Worm (Caenorhabditis elegans) whole organism, L2 larva: ENCODE data around the gene csn-1.

ENCODE experiments used
- ZK546.5 ChIP-seq: sonication (generic microtip); optimal IDR thresholded peaks from 2 replicates; lab custom pipeline; 2017; ENCODE audit warnings: missing biosample characterization, missing genetic modification characterization
- alr-1 ChIP-seq: fragments of 150-350 bp; optimal IDR thresholded peaks from 2 replicates; lab custom pipeline; 2014; ENCODE audit warnings: missing biosample characterization, missing genetic modification characterization
- ama-1 ChIP-seq: fragments of 150-350 bp; optimal IDR thresholded peaks from 2 replicates; lab custom pipeline; 2018; ENCODE audit warnings: inconsistent platforms
- elt-1 ChIP-seq: fragments of 150-350 bp; optimal IDR thresholded peaks from 2 replicates; lab custom pipeline; 2014; ENCODE audit warnings: missing biosample characterization, missing genetic modification characterization
- lsy-2 ChIP-seq, 2 experiments: fragments of 150-350 bp in 1 of 2; sonication (generic microtip) in 1 of 2; optimal IDR thresholded peaks; 2 replicates each; lab custom pipeline; 2014 to 2017; ENCODE audit warnings: missing biosample characterization in 2 of 2, missing genetic modification characterization in 2 of 2
- nhr-11 ChIP-seq: fragments of 150-350 bp; optimal IDR thresholded peaks from 2 replicates; lab custom pipeline; 2014; ENCODE audit warnings: missing biosample characterization, missing genetic modification characterization
- nhr-237 ChIP-seq: fragments of 150-350 bp; optimal IDR thresholded peaks from 2 replicates; lab custom pipeline; 2014; ENCODE audit warnings: missing biosample characterization, missing genetic modification characterization
- snpc-4 ChIP-seq: fragments of 150-350 bp; optimal IDR thresholded peaks from 2 replicates; lab custom pipeline; 2014; ENCODE audit warnings: missing biosample characterization, missing genetic modification characterization
- unc-62 ChIP-seq: fragments of 150-350 bp; optimal IDR thresholded peaks from 2 replicates; lab custom pipeline; 2014; ENCODE audit warnings: missing biosample characterization, missing genetic modification reagents, missing genetic modification characterization

DNA sequence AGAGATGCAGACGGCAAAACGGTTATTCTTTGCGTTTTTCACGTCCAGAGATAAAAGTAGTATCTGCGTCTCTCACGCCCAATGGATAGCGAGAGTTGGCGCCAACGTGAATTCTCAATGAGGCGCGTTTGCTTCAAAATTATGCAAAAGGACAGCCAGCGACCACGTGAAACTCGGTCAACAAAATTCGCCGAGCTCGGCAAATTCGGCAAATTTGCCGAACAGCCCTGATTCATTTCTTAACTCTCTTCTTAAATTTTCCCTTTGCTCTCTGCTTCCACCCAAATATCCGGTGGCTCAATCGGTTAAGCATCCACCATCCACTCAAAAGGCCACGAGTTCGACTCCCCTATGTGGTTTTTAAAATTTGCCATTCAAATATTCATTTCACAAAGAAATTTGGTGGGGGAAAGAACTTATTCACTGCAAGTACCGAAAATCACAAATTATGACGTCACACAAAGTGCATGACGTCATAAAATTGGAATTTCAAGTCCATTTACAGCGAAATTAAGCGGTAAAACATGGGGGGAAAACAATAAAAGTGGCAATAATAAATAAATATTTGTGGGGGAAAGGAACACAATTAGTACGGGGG is 25.0 kb downstream of the csn-1 start:
- TF ChIP-seq nhr-11 (tag; lab: Kevin White, UChicago) = no peak
- TF ChIP-seq snpc-4 (tag; lab: Kevin White, UChicago) = no peak
- TF ChIP-seq ama-1 (lab: Kevin White, UChicago) = no peak
- no peak for TF ChIP-seq lsy-2 (tag; optimal IDR thresholded peaks at IDR 0.05; lab: Kevin White, UChicago)
- TF ChIP-seq alr-1 (tag; lab: Kevin White, UChicago) = no peak
- TF ChIP-seq elt-1 = no peak
- TF ChIP-seq nhr-237 (tag; lab: Kevin White, UChicago) = no peak
- no peak for TF ChIP-seq ZK546.5
- no peak for TF ChIP-seq unc-62 (GFP tag; lab: Kevin White, UChicago)
